Fruit fly (Drosophila melanogaster): ENCODE data around the gene CG7322.

CG7322 gene

DNA sequence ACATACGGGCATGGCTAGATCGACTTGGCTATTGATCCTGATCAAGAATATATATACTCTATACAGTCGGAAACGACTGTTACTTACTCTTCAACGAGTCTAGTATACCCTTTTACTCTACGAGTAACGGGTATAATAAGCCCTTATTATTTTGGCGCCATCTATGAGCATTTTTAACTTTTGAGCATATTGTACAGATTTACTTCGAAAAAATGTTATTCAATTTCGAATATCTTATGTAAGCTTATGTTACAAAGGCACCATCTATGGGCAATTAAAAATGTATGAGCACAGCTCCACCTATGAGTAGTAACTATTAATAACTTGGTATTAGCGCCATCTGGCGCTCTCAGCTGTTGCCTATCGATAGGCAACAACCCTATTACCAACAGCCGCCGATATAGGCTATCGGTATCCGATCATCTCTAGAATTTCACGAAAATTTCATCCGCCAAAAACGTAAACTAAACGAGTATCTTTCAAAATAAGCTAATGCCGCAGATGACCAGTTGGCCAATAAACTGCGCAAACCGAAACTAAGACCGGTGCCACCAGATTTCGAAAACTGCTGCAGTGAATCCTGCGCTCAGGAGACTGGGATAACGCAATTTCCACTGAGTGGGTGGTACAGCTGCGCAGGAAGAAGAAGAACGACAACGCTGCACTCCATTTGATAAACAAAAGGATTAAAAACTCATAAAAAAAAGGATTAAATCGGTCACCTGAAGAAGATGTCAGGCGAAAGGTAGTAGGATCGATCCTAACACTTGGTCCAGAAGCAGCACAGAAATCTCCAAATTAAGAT is 14.1 kb downstream of the CG7322 start, which contains the start of gene htk:
Gene htk, plus strand, starts transcription at position 435 of the 805 bp plus-strand sequence.
- peak; percentile 17; the same call in 1 of the 2 replicates for TF ChIP-seq Ets98B (GFP tag; IDR thresholded peaks at IDR 0.05)
- TF ChIP-seq CG9948 (tag; optimal IDR thresholded peaks at IDR 0.05) = no peak
- no peak for TF ChIP-seq D1 (tag; optimal IDR thresholded peaks at IDR 0.05)
- peak; percentile 18 for TF ChIP-seq CG15710 (tag; optimal IDR thresholded peaks at IDR 0.05)
- peak; percentile 50 for TF ChIP-seq Pif1A (GFP tag; optimal IDR thresholded peaks at IDR 0.05)
- TF ChIP-seq Pif1B (GFP tag; optimal IDR thresholded peaks at IDR 0.05) = no peak
- TF ChIP-seq CG12605 (GFP tag; IDR thresholded peaks at IDR 0.05) = no peak
- no peak for TF ChIP-seq CG14655 (GFP tag; optimal IDR thresholded peaks at IDR 0.05)
- no peak for TF ChIP-seq CG8301 (tag; optimal IDR thresholded peaks at IDR 0.05)
- no peak for TF ChIP-seq CG17806 (tag; optimal IDR thresholded peaks at IDR 0.05)
- no peak for TF ChIP-seq gl (tag; optimal IDR thresholded peaks at IDR 0.05)
- TF ChIP-seq EcR (GFP tag; optimal IDR thresholded peaks at IDR 0.05) = no peak
- TF ChIP-seq fd96Ca (GFP tag; IDR thresholded peaks at IDR 0.05) = peak; percentile 38; the same call in 1 of the 3 replicates
- TF ChIP-seq rn (GFP tag; IDR thresholded peaks at IDR 0.05) = no peak
- TF ChIP-seq CG13204 (GFP tag; optimal IDR thresholded peaks at IDR 0.05) = no peak
- no peak for TF ChIP-seq CG34367 (tag; optimal IDR thresholded peaks at IDR 0.05)
- peak; percentile 30 for TF ChIP-seq Snoo (tag; optimal IDR thresholded peaks at IDR 0.05)
- TF ChIP-seq CG8159 (tag; optimal IDR thresholded peaks at IDR 0.05) = no peak
- TF ChIP-seq CG32121 (GFP tag; IDR thresholded peaks at IDR 0.05) = no peak
- TF ChIP-seq CG10348 (GFP tag; IDR thresholded peaks at IDR 0.05) = no peak
- peak; percentile 62; the same call in 1 of the 3 replicates for TF ChIP-seq CG4496 (GFP tag; IDR thresholded peaks at IDR 0.05)

DNA sequence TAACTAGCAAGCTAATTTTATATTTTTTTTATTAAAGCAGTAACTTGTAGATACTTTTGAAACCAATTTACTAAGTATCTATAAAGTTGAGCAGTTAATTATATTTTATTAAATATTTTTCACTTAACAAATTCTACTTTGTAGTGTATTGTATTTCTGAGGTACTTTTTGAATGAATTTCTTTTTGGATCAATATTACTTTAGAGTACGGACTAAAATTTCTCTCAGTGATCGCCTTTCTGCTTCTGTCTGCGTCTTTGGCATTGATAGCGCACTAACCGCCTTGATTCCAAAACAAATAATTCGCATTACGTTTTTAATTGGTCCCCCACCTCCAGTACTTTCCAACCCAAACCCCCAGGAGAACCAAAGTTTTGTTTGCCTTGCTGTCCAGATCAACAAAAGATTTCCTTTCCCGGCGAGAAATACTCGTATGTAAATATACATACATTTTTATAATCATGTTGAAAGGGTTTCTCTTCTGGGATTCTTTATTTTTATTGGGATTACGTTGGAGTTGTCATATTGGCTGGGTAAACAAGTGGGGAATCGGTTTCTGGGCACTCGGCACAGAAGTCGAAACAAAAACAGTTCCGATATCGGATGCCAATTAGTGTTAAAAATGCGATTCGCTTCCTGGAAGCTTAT is 18.5 kb downstream of the CG7322 start:
- TF ChIP-seq D1 (tag; optimal IDR thresholded peaks at IDR 0.05) (no peak), CG14655 (GFP tag; optimal IDR thresholded peaks at IDR 0.05) (peak; percentile 7), CG4496 (GFP tag; IDR thresholded peaks at IDR 0.05) (no peak), CG10348 (GFP tag; IDR thresholded peaks at IDR 0.05) (no peak), CG32121 (GFP tag; IDR thresholded peaks at IDR 0.05) (peak; percentile 13; the same call in 1 of the 2 replicates), CG8159 (tag; optimal IDR thresholded peaks at IDR 0.05) (peak; percentile 3), CG9948 (tag; optimal IDR thresholded peaks at IDR 0.05) (no peak), CG15710 (tag; optimal IDR thresholded peaks at IDR 0.05) (peak; percentile 2), CG8301 (tag; optimal IDR thresholded peaks at IDR 0.05) (no peak), Pif1B (GFP tag; optimal IDR thresholded peaks at IDR 0.05) (no peak), gl (tag; optimal IDR thresholded peaks at IDR 0.05) (peak; percentile 26), CG17806 (tag; optimal IDR thresholded peaks at IDR 0.05) (no peak), Pif1A (GFP tag; optimal IDR thresholded peaks at IDR 0.05) (peak; percentile 36), fd96Ca (GFP tag; IDR thresholded peaks at IDR 0.05) (no peak), EcR (GFP tag; optimal IDR thresholded peaks at IDR 0.05) (no peak)

DNA sequence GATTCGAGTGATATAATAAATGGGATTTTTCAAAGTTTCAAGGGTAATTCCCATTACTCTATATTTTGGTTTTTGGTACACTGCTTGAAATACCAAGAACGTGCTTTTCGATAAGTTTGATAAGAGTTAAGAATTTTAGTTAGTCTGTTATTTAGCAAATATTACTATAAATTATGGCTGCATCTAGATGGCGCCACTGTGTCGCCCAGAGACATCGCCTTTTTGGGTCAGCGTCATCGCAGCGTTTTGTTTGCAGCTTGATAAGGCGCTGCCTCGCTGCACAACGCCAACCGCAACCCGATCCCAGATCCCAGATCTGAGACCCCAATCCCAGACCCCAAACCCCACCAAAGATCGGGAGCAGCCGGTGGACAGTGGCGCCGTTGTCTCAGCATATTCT is 19.1 kb downstream of the CG7322 start:
- TF ChIP-seq Ets98B (GFP tag; IDR thresholded peaks at IDR 0.05) = no peak
- no peak for TF ChIP-seq CG9948 (tag; optimal IDR thresholded peaks at IDR 0.05)
- TF ChIP-seq gl (tag; optimal IDR thresholded peaks at IDR 0.05) = no peak
- no peak for TF ChIP-seq CG8301 (tag; optimal IDR thresholded peaks at IDR 0.05)
- TF ChIP-seq CG14655 (GFP tag; optimal IDR thresholded peaks at IDR 0.05) = no peak
- TF ChIP-seq rn (GFP tag; IDR thresholded peaks at IDR 0.05) = no peak
- TF ChIP-seq Pif1B (GFP tag; optimal IDR thresholded peaks at IDR 0.05) = no peak

DNA sequence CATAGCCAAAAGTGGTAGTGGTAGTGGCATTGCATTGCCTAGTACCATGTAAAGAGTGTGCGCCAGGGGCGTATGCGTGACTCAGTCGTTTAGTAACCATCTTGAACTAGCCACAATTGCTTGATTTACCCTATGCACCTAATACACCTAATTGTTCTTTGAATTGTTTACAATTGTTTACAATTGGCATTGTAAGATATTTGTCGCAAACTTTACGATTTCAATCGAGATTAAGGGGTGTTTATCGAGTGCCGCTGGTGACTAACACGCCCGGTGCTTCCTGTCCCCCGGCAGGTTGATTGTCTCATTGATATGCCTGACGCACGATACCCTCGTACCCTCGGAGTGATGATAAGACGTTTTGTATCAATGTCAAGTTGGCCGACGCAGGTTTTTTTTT is 20.5 kb downstream of the CG7322 start:
- TF ChIP-seq CG15710 (tag; optimal IDR thresholded peaks at IDR 0.05) = peak; percentile 42
- TF ChIP-seq CG4496 (GFP tag; IDR thresholded peaks at IDR 0.05) = peak; percentile 54; the same call in 2 of the 3 replicates
- TF ChIP-seq CG9948 (tag; optimal IDR thresholded peaks at IDR 0.05) = peak; percentile 4
- no peak for TF ChIP-seq EcR (GFP tag; optimal IDR thresholded peaks at IDR 0.05)
- peak; percentile 52; the same call in 2 of the 3 replicates for TF ChIP-seq fd96Ca (GFP tag; IDR thresholded peaks at IDR 0.05)
- TF ChIP-seq CG32121 (GFP tag; IDR thresholded peaks at IDR 0.05) = peak; percentile 22; the same call in 1 of the 2 replicates
- TF ChIP-seq D1 (tag; optimal IDR thresholded peaks at IDR 0.05) = no peak
- TF ChIP-seq CG10348 (GFP tag; IDR thresholded peaks at IDR 0.05) = no peak

DNA sequence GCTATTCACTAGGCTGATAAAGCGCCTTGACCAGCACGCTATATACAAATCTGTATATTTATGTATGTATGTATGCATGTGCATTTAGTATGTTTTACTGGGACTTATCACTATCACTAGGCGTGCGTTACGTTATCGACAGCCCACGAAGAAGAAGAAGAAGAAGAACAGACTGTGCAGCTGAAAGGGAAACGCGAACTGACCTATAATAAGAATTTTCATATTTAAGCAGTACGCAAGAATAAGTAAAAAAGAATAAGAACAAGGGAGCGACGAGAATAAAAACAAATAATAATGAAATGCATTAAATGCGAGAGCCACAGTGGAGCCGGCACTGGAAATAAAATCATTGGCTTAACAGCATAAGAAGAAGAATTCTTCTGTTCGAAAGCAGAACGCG is 21.2 kb downstream of the CG7322 start:
- no peak for TF ChIP-seq CG17806 (tag; optimal IDR thresholded peaks at IDR 0.05)
- TF ChIP-seq EcR (GFP tag; optimal IDR thresholded peaks at IDR 0.05) = peak; percentile 47
- TF ChIP-seq Snoo (tag; optimal IDR thresholded peaks at IDR 0.05) = no peak
- peak; percentile 36; the same call in 1 of the 2 replicates for TF ChIP-seq CG12605 (GFP tag; IDR thresholded peaks at IDR 0.05)
- peak; percentile 32 for TF ChIP-seq CG14655 (GFP tag; optimal IDR thresholded peaks at IDR 0.05)
- TF ChIP-seq D1 (tag; optimal IDR thresholded peaks at IDR 0.05) = no peak
- no peak for TF ChIP-seq rn (GFP tag; IDR thresholded peaks at IDR 0.05)
- TF ChIP-seq Ets98B (GFP tag; IDR thresholded peaks at IDR 0.05) = peak; percentile 29; the same call in 1 of the 2 replicates
- peak; percentile 33 for TF ChIP-seq CG34367 (tag; optimal IDR thresholded peaks at IDR 0.05)
- no peak for TF ChIP-seq CG32121 (GFP tag; IDR thresholded peaks at IDR 0.05)
- no peak for TF ChIP-seq CG10348 (GFP tag; IDR thresholded peaks at IDR 0.05)
- TF ChIP-seq CG9948 (tag; optimal IDR thresholded peaks at IDR 0.05) = peak; percentile 28
- peak; percentile 48 for TF ChIP-seq CG15710 (tag; optimal IDR thresholded peaks at IDR 0.05)
- no peak for TF ChIP-seq fd96Ca (GFP tag; IDR thresholded peaks at IDR 0.05)
- TF ChIP-seq gl (tag; optimal IDR thresholded peaks at IDR 0.05) = peak; percentile 61
- TF ChIP-seq CG13204 (GFP tag; optimal IDR thresholded peaks at IDR 0.05) = no peak
- peak; percentile 10 for TF ChIP-seq CG8301 (tag; optimal IDR thresholded peaks at IDR 0.05)
- TF ChIP-seq Pif1A (GFP tag; optimal IDR thresholded peaks at IDR 0.05) = peak; percentile 24
- peak; percentile 28 for TF ChIP-seq CG8159 (tag; optimal IDR thresholded peaks at IDR 0.05)
- no peak for TF ChIP-seq Pif1B (GFP tag; optimal IDR thresholded peaks at IDR 0.05)
- TF ChIP-seq CG4496 (GFP tag; IDR thresholded peaks at IDR 0.05) = peak; percentile 36; the same call in 1 of the 3 replicates

Data from whole organism, pupa.